In genomic region chrX:1907727-1908264, dm6 we compare ENCODE assay signal across 1 fruit fly cellular context.
TF ChIP-seq lines count a peak whose summit lies in the region.

Gene mip130, plus strand, starts transcription at chrX:1908239.

TF ChIP-seq in whole organism, embryonic, 481 proteins besides CTCF, POLR2A, EP300 and RAD21 (continued from another document):
- peak; percentile 52; the same call in 2 of the 3 replicates for TF ChIP-seq Aef1 (GFP tag; IDR thresholded peaks at IDR 0.05; lab: Robert Waterston, UW)
- peak; percentile 27 for TF ChIP-seq CG8388 (GFP tag; optimal IDR thresholded peaks at IDR 0.05; lab: Kevin White, UChicago)
- TF ChIP-seq CG3847 (GFP tag; IDR thresholded peaks at IDR 0.05; lab: Robert Waterston, UW) = peak; percentile 31; the same call in 1 of the 2 replicates
- peak; percentile 0 for TF ChIP-seq B-H2 (GFP tag; optimal IDR thresholded peaks at IDR 0.05; lab: Kevin White, UChicago)
- no peak for TF ChIP-seq kay (GFP tag; optimal IDR thresholded peaks at IDR 0.05; lab: Kevin White, UChicago)
- peak; percentile 43 for TF ChIP-seq Dek (tag; optimal IDR thresholded peaks at IDR 0.05; lab: Kevin White, UChicago)
- TF ChIP-seq zf30C (GFP tag; optimal IDR thresholded peaks at IDR 0.05; lab: Kevin White, UChicago) = no peak
- TF ChIP-seq btn (GFP tag; optimal IDR thresholded peaks at IDR 0.05; lab: Kevin White, UChicago) = peak; percentile 17
- TF ChIP-seq CG18599 (GFP tag; optimal IDR thresholded peaks at IDR 0.05; lab: Kevin White, UChicago) = peak; percentile 54
- peak; percentile 40 for TF ChIP-seq CG15696 (tag; optimal IDR thresholded peaks at IDR 0.05; lab: Kevin White, UChicago)
- peak; percentile 21 for TF ChIP-seq Abd-B (GFP tag; optimal IDR thresholded peaks at IDR 0.05; lab: Kevin White, UChicago)
- peak; percentile 57 for TF ChIP-seq ind (GFP tag; optimal IDR thresholded peaks at IDR 0.05; lab: Kevin White, UChicago)
- peak; percentile 85 for TF ChIP-seq Med (GFP tag; lab: Kevin White, UChicago)
- TF ChIP-seq ato (GFP tag; IDR thresholded peaks at IDR 0.05; lab: Robert Waterston, UW; ENCODE audit: partially characterized antibody) = no peak
- 0 out of 3 replicates have a peak, but pooled peaks have one; percentile 52 for TF ChIP-seq CG14860 (GFP tag; IDR thresholded peaks at IDR 0.05; lab: Robert Waterston, UW; ENCODE audit: partially characterized antibody)
- TF ChIP-seq CG12942 (GFP tag; optimal IDR thresholded peaks at IDR 0.05; lab: Kevin White, UChicago) = no peak
- 0 out of 2 replicates have a peak, but pooled peaks have one; percentile 30 for TF ChIP-seq CG7372 (GFP tag; IDR thresholded peaks at IDR 0.05; lab: Robert Waterston, UW)
- TF ChIP-seq CG13424 (tag; optimal IDR thresholded peaks at IDR 0.05; lab: Kevin White, UChicago) = peak; percentile 35
- TF ChIP-seq CG4424 (GFP tag; optimal IDR thresholded peaks at IDR 0.05; lab: Kevin White, UChicago) = peak; percentile 35
- peak; percentile 45; the same call in 1 of the 2 replicates for TF ChIP-seq lmd (GFP tag; IDR thresholded peaks at IDR 0.05; lab: Robert Waterston, UW)
- peak; percentile 56 for TF ChIP-seq hkb (optimal IDR thresholded peaks at IDR 0.05; lab: Kevin White, UChicago)
- TF ChIP-seq hkb (GFP tag; IDR thresholded peaks at IDR 0.05; lab: Robert Waterston, UW) = peak; percentile 63; the same call in 1 of the 2 replicates
- no peak for TF ChIP-seq hth (optimal IDR thresholded peaks at IDR 0.05; lab: Kevin White, UChicago)
- no peak for TF ChIP-seq bowl (GFP tag; IDR thresholded peaks at IDR 0.05; lab: Robert Waterston, UW)
- no peak for TF ChIP-seq dati (GFP tag; IDR thresholded peaks at IDR 0.05; lab: Robert Waterston, UW)
- TF ChIP-seq scrt (GFP tag; optimal IDR thresholded peaks at IDR 0.05; lab: Kevin White, UChicago) = no peak
- TF ChIP-seq Dref (GFP tag; IDR thresholded peaks at IDR 0.05; lab: Robert Waterston, UW) = peak; percentile 52
- peak; percentile 24 for TF ChIP-seq CG1602 (GFP tag; optimal IDR thresholded peaks at IDR 0.05; lab: Kevin White, UChicago)
- peak; percentile 46 for TF ChIP-seq NfI (GFP tag; optimal IDR thresholded peaks at IDR 0.05; lab: Kevin White, UChicago)
- TF ChIP-seq CG11247 (GFP tag; IDR thresholded peaks at IDR 0.05; lab: Robert Waterston, UW) = peak; percentile 32; the same call in 1 of the 2 replicates
- peak; percentile 66 for TF ChIP-seq CG7839 (tag; optimal IDR thresholded peaks at IDR 0.05; lab: Kevin White, UChicago)
- peak; percentile 47 for TF ChIP-seq CG2116 (GFP tag; optimal IDR thresholded peaks at IDR 0.05; lab: Kevin White, UChicago)
- TF ChIP-seq stwl (tag; optimal IDR thresholded peaks at IDR 0.05; lab: Kevin White, UChicago) = peak; percentile 42
- peak; percentile 54; the same call in 1 of the 3 replicates for TF ChIP-seq CG34422 (GFP tag; IDR thresholded peaks at IDR 0.05; lab: Robert Waterston, UW)
- peak; percentile 16 for TF ChIP-seq ERR (GFP tag; optimal IDR thresholded peaks at IDR 0.05; lab: Kevin White, UChicago)
- peak; percentile 63 for TF ChIP-seq Hmr (GFP tag; optimal IDR thresholded peaks at IDR 0.05; lab: Kevin White, UChicago)
- 0 out of 2 replicates have a peak, but pooled peaks have one; percentile 18 for TF ChIP-seq tna (GFP tag; IDR thresholded peaks at IDR 0.05; lab: Robert Waterston, UW; ENCODE audit: partially characterized antibody)
- TF ChIP-seq CG14441 (GFP tag; IDR thresholded peaks at IDR 0.05; lab: Robert Waterston, UW) = peak; percentile 49; the same call in 1 of the 2 replicates
- TF ChIP-seq prd (optimal IDR thresholded peaks at IDR 0.05; lab: Kevin White, UChicago) = no peak
- TF ChIP-seq prd (GFP tag; IDR thresholded peaks at IDR 0.05; lab: Robert Waterston, UW) = peak; percentile 40; the same call in 1 of the 3 replicates
- TF ChIP-seq CG3995 (GFP tag; optimal IDR thresholded peaks at IDR 0.05; lab: Kevin White, UChicago) = peak; percentile 98
- TF ChIP-seq Meics (GFP tag; optimal IDR thresholded peaks at IDR 0.05; lab: Kevin White, UChicago) = peak; percentile 57
- TF ChIP-seq CG14050 (GFP tag; IDR thresholded peaks at IDR 0.05; lab: Robert Waterston, UW) = 0 out of 3 replicates have a peak, but pooled peaks have one; percentile 27
- peak; percentile 33 for TF ChIP-seq Dp (GFP tag; optimal IDR thresholded peaks at IDR 0.05; lab: Kevin White, UChicago)
- TF ChIP-seq sqz (GFP tag; optimal IDR thresholded peaks at IDR 0.05; lab: Kevin White, UChicago) = peak; percentile 88
- TF ChIP-seq ranshi (GFP tag; IDR thresholded peaks at IDR 0.05; lab: Robert Waterston, UW) = 0 out of 2 replicates have a peak, but pooled peaks have one; percentile 41
- TF ChIP-seq CG10959 (GFP tag; IDR thresholded peaks at IDR 0.05; lab: Robert Waterston, UW) = no peak
- TF ChIP-seq Pdp1 (GFP tag; optimal IDR thresholded peaks at IDR 0.05; lab: Kevin White, UChicago) = peak; percentile 21 to 40
- TF ChIP-seq CG30020 (tag; optimal IDR thresholded peaks at IDR 0.05; lab: Kevin White, UChicago) = peak; percentile 12
- TF ChIP-seq wek (GFP tag; optimal IDR thresholded peaks at IDR 0.05; lab: Kevin White, UChicago) = no peak
- TF ChIP-seq trem (tag; optimal IDR thresholded peaks at IDR 0.05; lab: Kevin White, UChicago) = peak; percentile 98
- peak; percentile 50 for TF ChIP-seq bcd (GFP tag; optimal IDR thresholded peaks at IDR 0.05; lab: Kevin White, UChicago)
- peak; percentile 45 for TF ChIP-seq CG17829 (tag; optimal IDR thresholded peaks at IDR 0.05; lab: Kevin White, UChicago)
- peak; percentile 27 for TF ChIP-seq CG30403 (GFP tag; optimal IDR thresholded peaks at IDR 0.05; lab: Kevin White, UChicago)
- TF ChIP-seq crc (GFP tag; optimal IDR thresholded peaks at IDR 0.05; lab: Kevin White, UChicago) = peak; percentile 2
- TF ChIP-seq bsh (GFP tag; optimal IDR thresholded peaks at IDR 0.05; lab: Kevin White, UChicago) = peak in 1 of 2 experiments; percentile 42
- TF ChIP-seq sc (optimal IDR thresholded peaks at IDR 0.05; lab: Kevin White, UChicago) = no peak
- no peak for TF ChIP-seq sc (GFP tag; optimal IDR thresholded peaks at IDR 0.05; lab: Kevin White, UChicago)
- no peak for TF ChIP-seq bigmax (GFP tag; optimal IDR thresholded peaks at IDR 0.05; lab: Kevin White, UChicago)
- TF ChIP-seq mld (GFP tag; IDR thresholded peaks at IDR 0.05; lab: Robert Waterston, UW; ENCODE audit: partially characterized antibody) = 0 out of 3 replicates have a peak, but pooled peaks have one; percentile 46
- peak; percentile 52 for TF ChIP-seq Hr3 (GFP tag; optimal IDR thresholded peaks at IDR 0.05; lab: Kevin White, UChicago)
- TF ChIP-seq chif (GFP tag; optimal IDR thresholded peaks at IDR 0.05; lab: Kevin White, UChicago) = peak in 1 of 2 experiments; percentile 4
- peak; percentile 88 for TF ChIP-seq Ets65A (GFP tag; lab: Kevin White, UChicago)
- TF ChIP-seq CG2129 (GFP tag; IDR thresholded peaks at IDR 0.05; lab: Robert Waterston, UW; ENCODE audit: partially characterized antibody) = peak; percentile 48; the same call in 1 of the 2 replicates
- peak; percentile 50 for TF ChIP-seq HHEX (GFP tag; optimal IDR thresholded peaks at IDR 0.05; lab: Kevin White, UChicago)
- no peak for TF ChIP-seq CG31224 (GFP tag; IDR thresholded peaks at IDR 0.05; lab: Robert Waterston, UW)
- peak; percentile 34 for TF ChIP-seq fd3F (GFP tag; optimal IDR thresholded peaks at IDR 0.05; lab: Kevin White, UChicago)
- peak; percentile 33; the same call in 1 of the 2 replicates for TF ChIP-seq CG32532 (GFP tag; IDR thresholded peaks at IDR 0.05; lab: Robert Waterston, UW)
- TF ChIP-seq CG12155 (GFP tag; optimal IDR thresholded peaks at IDR 0.05; lab: Kevin White, UChicago) = peak; percentile 38
- peak; percentile 41 for TF ChIP-seq CG12219 (GFP tag; optimal IDR thresholded peaks at IDR 0.05; lab: Kevin White, UChicago)
- TF ChIP-seq lola (GFP tag; optimal IDR thresholded peaks at IDR 0.05; lab: Kevin White, UChicago) = peak in 1 of 3 experiments; percentile 18
- no peak for TF ChIP-seq CG2199 (GFP tag; IDR thresholded peaks at IDR 0.05; lab: Robert Waterston, UW)
- TF ChIP-seq PHDP (tag; optimal IDR thresholded peaks at IDR 0.05; lab: Kevin White, UChicago) = peak; percentile 41
- peak; percentile 62 for TF ChIP-seq CG2678 (tag; optimal IDR thresholded peaks at IDR 0.05; lab: Kevin White, UChicago)
- peak; percentile 15 for TF ChIP-seq Deaf1 (tag; optimal IDR thresholded peaks at IDR 0.05; lab: Kevin White, UChicago)
- TF ChIP-seq emc (GFP tag; optimal IDR thresholded peaks at IDR 0.05; lab: Kevin White, UChicago) = peak; percentile 16
- peak; percentile 62 for TF ChIP-seq MBD-R2 (GFP tag; IDR thresholded peaks at IDR 0.05; lab: Robert Waterston, UW)
- TF ChIP-seq CG9817 (tag; optimal IDR thresholded peaks at IDR 0.05; lab: Kevin White, UChicago) = peak; percentile 45
- TF ChIP-seq Sox102F (GFP tag; optimal IDR thresholded peaks at IDR 0.05; lab: Kevin White, UChicago) = no peak
- TF ChIP-seq CG6765 (GFP tag; optimal IDR thresholded peaks at IDR 0.05; lab: Kevin White, UChicago) = no peak
- TF ChIP-seq Dll (GFP tag; IDR thresholded peaks at IDR 0.05; lab: Robert Waterston, UW; ENCODE audit: partially characterized antibody) = peak; percentile 82; the same call in 3 of the 4 replicates
- TF ChIP-seq fd102C (GFP tag; optimal IDR thresholded peaks at IDR 0.05; lab: Kevin White, UChicago) = no peak
- TF ChIP-seq CG18262 (tag; optimal IDR thresholded peaks at IDR 0.05; lab: Kevin White, UChicago) = peak; percentile 55
- TF ChIP-seq CG2120 (GFP tag; optimal IDR thresholded peaks at IDR 0.05; lab: Kevin White, UChicago) = peak; percentile 57
- peak; percentile 44; the same call in 1 of the 3 replicates for TF ChIP-seq Opbp (GFP tag; IDR thresholded peaks at IDR 0.05; lab: Robert Waterston, UW; ENCODE audit: partially characterized antibody)
- TF ChIP-seq jumu (GFP tag; optimal IDR thresholded peaks at IDR 0.05; lab: Kevin White, UChicago) = peak; percentile 61
- TF ChIP-seq ase (GFP tag; IDR thresholded peaks at IDR 0.05; lab: Robert Waterston, UW) = 0 out of 3 replicates have a peak, but pooled peaks have one; percentile 30
- TF ChIP-seq Ets97D (GFP tag; optimal IDR thresholded peaks at IDR 0.05; lab: Kevin White, UChicago) = peak; percentile 24
- peak; percentile 92 for TF ChIP-seq row (GFP tag; IDR thresholded peaks at IDR 0.05; lab: Robert Waterston, UW)
- no peak for TF ChIP-seq pros (GFP tag; optimal IDR thresholded peaks at IDR 0.05; lab: Kevin White, UChicago)
- peak; percentile 35; the same call in 1 of the 3 replicates for TF ChIP-seq CG11093 (GFP tag; IDR thresholded peaks at IDR 0.05; lab: Robert Waterston, UW)
- no peak for TF ChIP-seq CG13296 (GFP tag; optimal IDR thresholded peaks at IDR 0.05; lab: Kevin White, UChicago)
- TF ChIP-seq CG14710 (tag; optimal IDR thresholded peaks at IDR 0.05; lab: Kevin White, UChicago) = peak; percentile 32
- TF ChIP-seq NFAT (GFP tag; IDR thresholded peaks at IDR 0.05; lab: Robert Waterston, UW) = peak; percentile 32; the same call in 1 of the 2 replicates
- TF ChIP-seq CG10654 (GFP tag; optimal IDR thresholded peaks at IDR 0.05; lab: Kevin White, UChicago) = peak; percentile 9
- peak; percentile 12 for TF ChIP-seq CG18476 (GFP tag; optimal IDR thresholded peaks at IDR 0.05; lab: Kevin White, UChicago)
- TF ChIP-seq CG10431 (GFP tag; optimal IDR thresholded peaks at IDR 0.05; lab: Kevin White, UChicago) = peak; percentile 12
- TF ChIP-seq nmo (GFP tag; optimal IDR thresholded peaks at IDR 0.05; lab: Kevin White, UChicago) = peak; percentile 66
- peak; percentile 36 for TF ChIP-seq mirr (GFP tag; optimal IDR thresholded peaks at IDR 0.05; lab: Kevin White, UChicago)
- no peak for TF ChIP-seq en (GFP tag; optimal IDR thresholded peaks at IDR 0.05; lab: Kevin White, UChicago)
- peak; percentile 51 for TF ChIP-seq CG12299 (tag; optimal IDR thresholded peaks at IDR 0.05; lab: Kevin White, UChicago)
- no peak for TF ChIP-seq CG15011 (GFP tag; optimal IDR thresholded peaks at IDR 0.05; lab: Kevin White, UChicago)
- TF ChIP-seq tio (GFP tag; optimal IDR thresholded peaks at IDR 0.05; lab: Kevin White, UChicago) = no peak
- TF ChIP-seq ac (GFP tag; optimal IDR thresholded peaks at IDR 0.05; lab: Kevin White, UChicago) = no peak
- peak; percentile 31 for TF ChIP-seq CG13775 (GFP tag; optimal IDR thresholded peaks at IDR 0.05; lab: Kevin White, UChicago)
